Worm (Caenorhabditis elegans) whole organism, young adult: ENCODE data around the gene Y57G11C.38.
A peak's percentile ranks its signal among the peaks of the same experiment; 100 is the strongest.

ENCODE experiments used
- B0019.2 ChIP-seq: fragments of 200-800 bp; sonication (Bioruptor generic); conservative IDR thresholded peaks from 2 replicates; pipeline ENCODE4 v1.3.6; 2022; ENCODE audit warnings: missing genetic modification reagents, missing genetic modification characterization, missing compliant biosample characterization
- B0035.1 ChIP-seq: sonication (generic microtip); optimal IDR thresholded peaks from 2 replicates; lab custom pipeline; 2016; ENCODE audit warnings: missing genetic modification characterization, mild to moderate bottlenecking, missing compliant biosample characterization, missing genotype, missing genetic modification reagents
- C06A6.2 ChIP-seq: fragments of 200-800 bp; sonication (Bioruptor generic); conservative IDR thresholded peaks from 2 replicates; pipeline ENCODE4 v1.3.6; 2022; ENCODE audit warnings: missing genetic modification characterization, missing compliant biosample characterization
- F39B2.1 ChIP-seq: fragments of 200-800 bp; sonication (Bioruptor generic); IDR thresholded peaks from 2 replicates; pipeline ENCODE4 v1.3.6; 2022; ENCODE audit warnings: missing genetic modification reagents, missing genetic modification characterization, missing compliant biosample characterization
- K11D2.4 ChIP-seq: fragments of 200-800 bp; sonication (Bioruptor generic); IDR thresholded peaks from 2 replicates; pipeline ENCODE4 v1.3.6; 2022; ENCODE audit warnings: missing genetic modification reagents, missing genetic modification characterization, missing compliant biosample characterization
- K12H6.12 ChIP-seq: fragments of 200-800 bp; sonication (Bioruptor generic); optimal IDR thresholded peaks from 2 replicates; lab custom pipeline; 2018; ENCODE audit warnings: mild to moderate bottlenecking, missing genetic modification characterization, missing compliant biosample characterization
- Y53F4B.3 ChIP-seq: fragments of 200-800 bp; sonication (Bioruptor generic); IDR thresholded peaks from 2 replicates; pipeline ENCODE4 v1.3.6; 2022; ENCODE audit warnings: missing genetic modification reagents, missing genetic modification characterization, missing compliant biosample characterization
- Y56A3A.18 ChIP-seq: fragments of 200-800 bp; sonication (Bioruptor generic); IDR thresholded peaks from 2 replicates; pipeline ENCODE4 v1.3.6; 2022; ENCODE audit warnings: missing genetic modification reagents, missing genetic modification characterization, missing compliant biosample characterization
- Y67H2A.10 ChIP-seq: fragments of 200-800 bp; sonication (Bioruptor generic); conservative IDR thresholded peaks from 2 replicates; pipeline ENCODE4 v1.3.6; 2022; ENCODE audit warnings: missing genetic modification reagents, missing genetic modification characterization, missing compliant biosample characterization
- akir-1 ChIP-seq: fragments of 200-800 bp; sonication (Bioruptor generic); optimal IDR thresholded peaks from 2 replicates; lab custom pipeline; 2018; ENCODE audit warnings: mild to moderate bottlenecking, missing genetic modification characterization, moderate library complexity, missing compliant biosample characterization
- ama-1 ChIP-seq, 3 experiments: fragments of 150-350 bp in 1 of 3; sonication (generic microtip) in 2 of 3; optimal IDR thresholded peaks; 2 replicates each; lab custom pipeline; 2014 to 2018; ENCODE audit warnings: missing biosample characterization in 2 of 3, missing genetic modification characterization in 2 of 3, missing genetic modification reagents in 2 of 3
- aptf-3 ChIP-seq: fragments of 200-800 bp; sonication (Bioruptor generic); IDR thresholded peaks from 2 replicates; pipeline ENCODE4 v1.3.6; 2022; ENCODE audit warnings: missing genetic modification characterization, missing compliant biosample characterization
- attf-5 ChIP-seq: fragments of 200-800 bp; sonication (Bioruptor generic); optimal IDR thresholded peaks from 2 replicates; lab custom pipeline; 2018; ENCODE audit warnings: mild to moderate bottlenecking, missing genetic modification characterization, missing compliant biosample characterization
- attf-6 ChIP-seq: fragments of 200-800 bp; sonication (Bioruptor generic); IDR thresholded peaks from 2 replicates; pipeline ENCODE4 v1.3.6; 2022; ENCODE audit warnings: missing genetic modification reagents, missing genetic modification characterization, missing compliant biosample characterization
- cebp-1 ChIP-seq, 2 experiments: fragments of 200-800 bp in 1 of 2; sonication (Bioruptor generic) in 1 of 2; sonication (generic microtip) in 1 of 2; IDR thresholded peaks in 1 of 2; optimal IDR thresholded peaks in 1 of 2; 2 replicates each; pipeline versions ENCODE4 v1.3.6 to Lab custom; 2017 to 2022; ENCODE audit warnings: missing compliant biosample characterization in 2 of 2, missing genetic modification characterization in 2 of 2, mild to moderate bottlenecking in 1 of 2, missing genetic modification reagents in 1 of 2, moderate library complexity in 1 of 2
- cebp-2 ChIP-seq: fragments of 200-800 bp; sonication (Bioruptor generic); IDR thresholded peaks from 2 replicates; pipeline ENCODE4 v1.3.6; 2022; ENCODE audit warnings: missing genetic modification characterization, missing compliant biosample characterization
- ceh-100 ChIP-seq: fragments of 200-800 bp; sonication (Bioruptor generic); IDR thresholded peaks from 2 replicates; pipeline ENCODE4 v1.3.6; 2022; ENCODE audit warnings: missing genetic modification reagents, missing genetic modification characterization, missing compliant biosample characterization
- ceh-27 ChIP-seq: fragments of 200-800 bp; sonication (Bioruptor generic); optimal IDR thresholded peaks from 2 replicates; lab custom pipeline; 2018; ENCODE audit warnings: mild to moderate bottlenecking, missing genetic modification characterization, moderate library complexity, missing compliant biosample characterization
- ceh-79 ChIP-seq: sonication (generic microtip); optimal IDR thresholded peaks from 2 replicates; lab custom pipeline; 2017; ENCODE audit warnings: mild to moderate bottlenecking, missing genetic modification characterization, missing compliant biosample characterization
- chd-7 ChIP-seq: sonication (generic microtip); optimal IDR thresholded peaks from 2 replicates; lab custom pipeline; 2016; ENCODE audit warnings: mild to moderate bottlenecking, missing genetic modification characterization, moderate library complexity, missing compliant biosample characterization
- die-1 ChIP-seq: sonication (generic microtip); optimal IDR thresholded peaks from 2 replicates; lab custom pipeline; 2016; ENCODE audit warnings: missing genotype, mild to moderate bottlenecking, missing genetic modification characterization, missing compliant biosample characterization
- egl-44 ChIP-seq: fragments of 200-800 bp; sonication (Bioruptor generic); IDR thresholded peaks from 2 replicates; pipeline ENCODE4 v1.3.6; 2022; ENCODE audit warnings: missing genetic modification reagents, missing genetic modification characterization, missing compliant biosample characterization
- ekl-4 ChIP-seq: fragments of 200-800 bp; sonication (Bioruptor generic); IDR thresholded peaks from 2 replicates; pipeline ENCODE4 v1.3.6; 2022; ENCODE audit warnings: missing genetic modification reagents, missing genetic modification characterization, missing compliant biosample characterization
- ets-4 ChIP-seq: fragments of 200-800 bp; sonication (Bioruptor generic); optimal IDR thresholded peaks from 2 replicates; lab custom pipeline; 2018; ENCODE audit warnings: mild to moderate bottlenecking, missing genetic modification characterization, missing compliant biosample characterization
- fkh-3 ChIP-seq: sonication (generic microtip); optimal IDR thresholded peaks from 2 replicates; lab custom pipeline; 2016; ENCODE audit warnings: mild to moderate bottlenecking, missing genetic modification characterization, missing compliant biosample characterization
- hlh-12 ChIP-seq: sonication (generic microtip); optimal IDR thresholded peaks from 2 replicates; lab custom pipeline; 2016; ENCODE audit warnings: missing genetic modification characterization, missing compliant biosample characterization
- hsf-1 ChIP-seq: fragments of 200-800 bp; sonication (Bioruptor generic); IDR thresholded peaks from 2 replicates; pipeline ENCODE4 v1.3.6; 2022; ENCODE audit warnings: missing genetic modification reagents, missing genetic modification characterization, missing compliant biosample characterization
- lag-1 ChIP-seq: fragments of 200-800 bp; sonication (Bioruptor generic); IDR thresholded peaks from 2 replicates; pipeline ENCODE4 v1.3.6; 2022; ENCODE audit warnings: missing genetic modification reagents, missing genetic modification characterization, missing compliant biosample characterization
- let-607 ChIP-seq, 2 experiments: fragments of 200-800 bp in 1 of 2; sonication (Bioruptor generic) in 1 of 2; sonication (generic microtip) in 1 of 2; optimal IDR thresholded peaks; 2 replicates each; lab custom pipeline; 2016 to 2018; ENCODE audit warnings: mild to moderate bottlenecking in 2 of 2, missing compliant biosample characterization in 2 of 2, missing genetic modification characterization in 2 of 2, moderate library complexity in 2 of 2, missing genotype in 1 of 2
- lin-35 ChIP-seq, 3 experiments: fragments of 150-350 bp in 2 of 3; sonication (generic microtip) in 1 of 3; optimal IDR thresholded peaks; 2 replicates each; lab custom pipeline; 2014 to 2018; ENCODE audit warnings: missing biosample characterization in 3 of 3, missing genetic modification characterization in 3 of 3, missing genetic modification reagents in 3 of 3
- lsl-1 ChIP-seq: fragments of 200-800 bp; sonication (Bioruptor generic); optimal IDR thresholded peaks from 2 replicates; lab custom pipeline; 2018; ENCODE audit warnings: mild to moderate bottlenecking, missing genetic modification characterization, moderate library complexity, missing compliant biosample characterization
- madf-3 ChIP-seq: fragments of 200-800 bp; sonication (Bioruptor generic); IDR thresholded peaks from 2 replicates; pipeline ENCODE4 v1.3.6; 2022; ENCODE audit warnings: missing genetic modification reagents, missing genetic modification characterization, missing compliant biosample characterization
- madf-6 ChIP-seq: fragments of 200-800 bp; sonication (Bioruptor generic); IDR thresholded peaks from 2 replicates; pipeline ENCODE4 v1.3.6; 2022; ENCODE audit warnings: missing genetic modification reagents, missing genetic modification characterization, missing compliant biosample characterization
- nfya-1 ChIP-seq: sonication (generic microtip); optimal IDR thresholded peaks from 2 replicates; lab custom pipeline; 2017; ENCODE audit warnings: antibody characterized with exemption, missing compliant biosample characterization, missing genetic modification characterization, borderline replicate concordance; ENCODE audit not compliant: insufficient read depth
- nhr-27 ChIP-seq: fragments of 200-800 bp; sonication (Bioruptor generic); optimal IDR thresholded peaks from 2 replicates; lab custom pipeline; 2018; ENCODE audit warnings: mild to moderate bottlenecking, missing genetic modification characterization, moderate library complexity, missing compliant biosample characterization
- pbrm-1 ChIP-seq: fragments of 200-800 bp; sonication (Bioruptor generic); IDR thresholded peaks from 2 replicates; pipeline ENCODE4 v1.3.6; 2022; ENCODE audit warnings: missing genetic modification reagents, missing genetic modification characterization, missing compliant biosample characterization
- rcor-1 ChIP-seq: fragments of 200-800 bp; sonication (Bioruptor generic); IDR thresholded peaks from 2 replicates; pipeline ENCODE4 v1.3.6; 2022; ENCODE audit warnings: missing genetic modification reagents, missing genetic modification characterization, missing compliant biosample characterization
- repo-1 ChIP-seq: sonication (generic microtip); optimal IDR thresholded peaks from 2 replicates; lab custom pipeline; 2017; ENCODE audit warnings: mild to moderate bottlenecking, missing genetic modification characterization, missing compliant biosample characterization
- snpc-1.1 ChIP-seq: sonication (generic microtip); optimal IDR thresholded peaks from 2 replicates; lab custom pipeline; 2017; ENCODE audit warnings: missing genetic modification characterization, mild to moderate bottlenecking, missing compliant biosample characterization, antibody characterized with exemption, moderate library complexity, missing genotype, missing genetic modification reagents; ENCODE audit not compliant: insufficient read depth
- snpc-1.3 ChIP-seq: sonication (generic microtip); optimal IDR thresholded peaks from 2 replicates; lab custom pipeline; 2017; ENCODE audit warnings: missing genetic modification characterization, mild to moderate bottlenecking, missing compliant biosample characterization, antibody characterized with exemption, moderate library complexity, missing genotype, missing genetic modification reagents; ENCODE audit not compliant: insufficient read depth
- tbp1 ChIP-seq: fragments of 200-800 bp; sonication (Bioruptor generic); optimal IDR thresholded peaks from 2 replicates; lab custom pipeline; 2018; ENCODE audit warnings: mild to moderate bottlenecking, missing genetic modification characterization, missing compliant biosample characterization
- ztf-22 ChIP-seq: fragments of 200-800 bp; sonication (Bioruptor generic); optimal IDR thresholded peaks from 2 replicates; lab custom pipeline; 2018; ENCODE audit warnings: mild to moderate bottlenecking, missing genetic modification characterization, moderate library complexity, missing compliant biosample characterization
- ztf-25 ChIP-seq: fragments of 200-800 bp; sonication (Bioruptor generic); IDR thresholded peaks from 2 replicates; pipeline ENCODE4 v1.3.6; 2022; ENCODE audit warnings: missing genetic modification reagents, missing genetic modification characterization, missing compliant biosample characterization
- ztf-26 ChIP-seq: sonication (generic microtip); optimal IDR thresholded peaks from 2 replicates; lab custom pipeline; 2017; ENCODE audit warnings: missing genetic modification characterization, missing compliant biosample characterization
- ztf-3 ChIP-seq: fragments of 200-800 bp; sonication (Bioruptor generic); optimal IDR thresholded peaks from 2 replicates; lab custom pipeline; 2018; ENCODE audit warnings: mild to moderate bottlenecking, missing genetic modification characterization, missing compliant biosample characterization

Y57G11C.38 gene

DNA sequence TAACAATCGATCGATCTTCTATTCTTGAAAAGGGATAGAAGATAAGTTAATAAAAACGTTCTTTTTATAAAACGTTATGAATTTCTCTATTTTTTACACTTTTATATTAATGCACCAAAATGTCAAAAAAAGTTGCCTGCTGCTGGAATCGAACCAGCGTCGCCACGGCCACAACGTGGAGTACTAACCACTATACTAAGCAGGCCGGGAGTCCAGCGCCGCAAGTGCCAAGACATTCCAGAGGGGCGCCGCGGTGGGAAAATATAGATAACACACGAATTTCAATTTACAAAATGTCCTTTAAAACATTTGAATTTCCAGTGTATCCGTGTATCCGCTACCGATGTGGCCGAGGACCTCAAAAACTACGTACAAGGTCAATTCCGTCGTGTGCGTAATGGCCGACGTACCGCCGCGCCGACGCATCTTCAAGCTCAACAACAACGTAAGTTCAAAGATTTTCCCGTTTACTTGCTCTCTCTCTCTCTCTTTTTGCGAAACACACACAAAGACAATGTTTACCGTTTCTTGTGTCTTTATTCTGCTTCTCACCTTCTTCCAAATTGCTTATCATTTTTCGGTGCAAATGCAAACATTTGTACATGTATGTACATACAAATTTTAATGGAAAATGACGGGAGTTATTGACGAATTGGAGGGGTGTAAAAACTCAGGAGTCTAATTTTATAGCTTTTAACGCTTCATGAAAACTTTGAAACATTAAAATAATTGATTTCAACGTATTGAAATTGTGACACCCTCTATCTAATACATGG is 26.8 kb downstream of the Y57G11C.38 start (continued):
- no peak for TF ChIP-seq ztf-22 (GFP tag; lab: Kevin White, UChicago)
- peak; percentile 30 for TF ChIP-seq die-1
- no peak for TF ChIP-seq lag-1 (GFP tag; lab: Robert Waterston, UW)
- TF ChIP-seq egl-44 (GFP tag; lab: Robert Waterston, UW): 0 out of 2 replicates have a peak, but pooled peaks have one; percentile 26
- peak; percentile 49 for TF ChIP-seq snpc-1.1 (tag; lab: Kevin White, UChicago)
- TF ChIP-seq madf-6: peak; percentile 44; the same call in 1 of the 2 replicates
- TF ChIP-seq repo-1: no peak
- no peak for TF ChIP-seq cebp-1 (GFP tag; IDR thresholded peaks at IDR 0.05; lab: Robert Waterston, UW)
- TF ChIP-seq cebp-1 (tag; optimal IDR thresholded peaks at IDR 0.05; lab: Kevin White, UChicago): peak; percentile 22
- no peak for TF ChIP-seq ama-1 (optimal IDR thresholded peaks at IDR 0.05; lab: Kevin White, UChicago)
- TF ChIP-seq ama-1 (GFP tag; optimal IDR thresholded peaks at IDR 0.05; lab: Kevin White, UChicago): peak in 1 of 2 experiments; percentile 59
- 0 out of 2 replicates have a peak, but pooled peaks have one; percentile 50 for TF ChIP-seq ztf-25 (GFP tag; lab: Robert Waterston, UW)
- TF ChIP-seq K11D2.4 (GFP tag; lab: Robert Waterston, UW): no peak
- no peak for TF ChIP-seq ets-4 (GFP tag; lab: Kevin White, UChicago)
- TF ChIP-seq attf-5: peak; percentile 26
- TF ChIP-seq cebp-2 (GFP tag; lab: Robert Waterston, UW): no peak
- no peak for TF ChIP-seq F39B2.1 (GFP tag; lab: Robert Waterston, UW)
- no peak for TF ChIP-seq hlh-12 (tag; lab: Kevin White, UChicago)
- TF ChIP-seq fkh-3 (tag; lab: Kevin White, UChicago): no peak
- TF ChIP-seq ekl-4 (GFP tag; lab: Robert Waterston, UW): no peak
- no peak for TF ChIP-seq let-607 (tag; optimal IDR thresholded peaks at IDR 0.05; lab: Kevin White, UChicago)
- TF ChIP-seq Y53F4B.3 (GFP tag; lab: Robert Waterston, UW): 0 out of 2 replicates have a peak, but pooled peaks have one; percentile 53
- TF ChIP-seq nhr-27: no peak
- no peak for TF ChIP-seq B0035.1 (tag; lab: Kevin White, UChicago)
- no peak for TF ChIP-seq chd-7 (tag; lab: Kevin White, UChicago)
- no peak for TF ChIP-seq ceh-27
- TF ChIP-seq ceh-100 (GFP tag; lab: Robert Waterston, UW): no peak
- no peak for TF ChIP-seq Y67H2A.10 (GFP tag; lab: Robert Waterston, UW)
- no peak for TF ChIP-seq rcor-1 (GFP tag; lab: Robert Waterston, UW)
- no peak for TF ChIP-seq Y56A3A.18
- peak; percentile 95 for TF ChIP-seq tbp1
- peak; percentile 28; the same call in 1 of the 2 replicates for TF ChIP-seq pbrm-1 (GFP tag; lab: Robert Waterston, UW)
- no peak for TF ChIP-seq ztf-26 (tag; lab: Kevin White, UChicago)
- no peak for TF ChIP-seq ztf-3
- no peak for TF ChIP-seq madf-3
- TF ChIP-seq snpc-1.3 (tag; lab: Kevin White, UChicago): peak; percentile 68
- no peak for TF ChIP-seq lsl-1 (GFP tag; lab: Kevin White, UChicago)
- no peak for TF ChIP-seq aptf-3 (GFP tag; lab: Robert Waterston, UW)
- TF ChIP-seq nfya-1 (tag; lab: Kevin White, UChicago): no peak
- TF ChIP-seq attf-6 (GFP tag; lab: Robert Waterston, UW): peak; percentile 97
- no peak for TF ChIP-seq hsf-1 (GFP tag; lab: Robert Waterston, UW)
- TF ChIP-seq C06A6.2 (GFP tag; lab: Robert Waterston, UW): no peak
- 0 out of 2 replicates have a peak, but pooled peaks have one; percentile 9 for TF ChIP-seq B0019.2
- peak; percentile 13 for TF ChIP-seq ceh-79 (tag; lab: Kevin White, UChicago)
- TF ChIP-seq lin-35 (GFP tag; optimal IDR thresholded peaks at IDR 0.05; lab: Kevin White, UChicago): peak in 1 of 3 experiments; percentile 35
- TF ChIP-seq K12H6.12 (tag; lab: Kevin White, UChicago): no peak
- no peak for TF ChIP-seq akir-1 (GFP tag; lab: Kevin White, UChicago)
